Fruit fly (Drosophila melanogaster): Measurements from ENCODE around the gene GstD8.

Gene GstD8

DNA sequence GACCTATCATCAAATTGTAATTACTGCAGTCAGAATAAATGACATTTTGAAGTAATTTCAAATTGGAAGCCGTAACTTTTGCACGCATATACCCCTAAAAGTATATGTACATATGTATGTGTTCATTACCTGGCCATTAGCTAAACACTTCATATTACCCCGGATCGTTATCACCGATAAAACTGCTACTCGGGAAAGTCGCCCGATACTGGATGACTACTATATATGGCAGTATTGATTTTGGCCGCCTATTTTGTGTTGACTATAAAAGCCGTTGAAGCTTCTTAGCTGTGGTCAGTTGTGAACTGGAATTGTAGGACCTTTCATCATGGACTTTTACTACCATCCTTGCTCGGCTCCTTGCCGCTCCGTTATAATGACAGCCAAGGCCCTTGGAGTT lies at the start of gene GstD8:
Gene GstD8, plus strand, starts transcription at position 301 of the 400 bp plus-strand sequence.
- TF ChIP-seq kay (GFP tag; ENCODE audit: borderline replicate concordance) (no peak), cnc (optimal IDR thresholded peaks at IDR 0.05) (no peak), Hr96 (GFP tag; optimal IDR thresholded peaks at IDR 0.05) (no peak), toe (GFP tag; optimal IDR thresholded peaks at IDR 0.05) (no peak), CG7101 (tag; optimal IDR thresholded peaks at IDR 0.05) (no peak), pad (GFP tag; optimal IDR thresholded peaks at IDR 0.05) (no peak), cic (GFP tag; optimal IDR thresholded peaks at IDR 0.05) (no peak), Clk (GFP tag; optimal IDR thresholded peaks at IDR 0.05) (no peak), ovo (GFP tag; optimal IDR thresholded peaks at IDR 0.05) (no peak), CG11617 (GFP tag; optimal IDR thresholded peaks at IDR 0.05) (no peak), CG7045 (GFP tag; optimal IDR thresholded peaks at IDR 0.05) (no peak), CG33017 (tag; optimal IDR thresholded peaks at IDR 0.05) (no peak), bab1 (GFP tag; optimal IDR thresholded peaks at IDR 0.05) (no peak)

DNA sequence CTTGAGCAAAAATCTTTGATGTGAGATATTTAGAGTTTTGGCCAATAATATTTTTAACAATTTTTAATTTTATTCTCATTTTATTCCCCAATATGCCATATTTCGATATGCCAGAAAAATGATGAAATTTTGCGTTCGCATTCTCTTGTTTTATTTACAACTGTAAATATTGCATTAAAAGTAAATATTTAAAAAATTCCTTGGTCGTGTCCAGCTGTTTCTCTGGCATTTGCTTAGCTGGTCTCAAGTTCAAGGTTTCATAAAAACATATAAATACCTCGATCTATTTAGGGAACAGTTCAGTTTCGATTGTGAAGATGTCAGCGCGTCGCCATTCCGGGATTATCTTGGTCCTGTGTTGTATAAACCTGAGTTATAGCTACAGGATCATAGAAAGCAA lies 38.4 kb upstream of the GstD8 start, which contains the start of gene Sgsf:
Gene Sgsf, plus strand, starts transcription at position 301 of the 400 bp plus-strand sequence.
- no peak for TF ChIP-seq CG7101 (tag; optimal IDR thresholded peaks at IDR 0.05)
- TF ChIP-seq CG7045 (GFP tag; optimal IDR thresholded peaks at IDR 0.05) = no peak
- no peak for TF ChIP-seq Hr96 (GFP tag; optimal IDR thresholded peaks at IDR 0.05)

DNA sequence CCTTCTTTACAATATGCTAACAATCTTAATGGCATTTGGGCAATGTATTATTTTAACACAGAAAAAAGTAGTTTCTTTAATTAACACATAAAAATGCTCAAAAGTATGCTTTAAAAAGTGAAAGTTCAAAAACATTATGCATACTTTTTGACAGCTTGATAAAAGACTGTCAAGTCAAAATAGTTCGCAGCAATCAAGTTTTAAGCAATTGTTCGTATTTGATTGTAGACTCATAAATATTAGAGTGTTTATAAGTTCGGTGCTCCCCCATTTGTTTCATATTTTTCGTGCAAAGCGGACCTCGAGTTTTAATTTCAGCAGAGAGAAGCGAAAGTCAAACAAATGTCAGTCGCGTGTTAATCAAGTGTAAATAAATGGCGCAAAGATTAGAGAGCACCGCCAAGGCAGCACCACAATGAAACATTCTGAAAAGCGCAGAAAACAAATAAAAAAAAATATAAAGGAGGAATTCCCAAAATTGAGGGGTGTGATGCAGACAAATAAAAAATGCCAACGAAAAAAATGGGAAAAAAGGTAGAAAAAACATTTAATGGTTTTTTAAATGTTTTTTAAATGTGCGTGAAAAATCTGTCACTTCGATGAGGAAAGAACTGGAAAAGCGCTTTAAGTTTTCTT lies 34.8 kb upstream of the GstD8 start:
- TF ChIP-seq kay (GFP tag; ENCODE audit: borderline replicate concordance) (peak; percentile 54), toe (GFP tag; optimal IDR thresholded peaks at IDR 0.05) (no peak)

DNA sequence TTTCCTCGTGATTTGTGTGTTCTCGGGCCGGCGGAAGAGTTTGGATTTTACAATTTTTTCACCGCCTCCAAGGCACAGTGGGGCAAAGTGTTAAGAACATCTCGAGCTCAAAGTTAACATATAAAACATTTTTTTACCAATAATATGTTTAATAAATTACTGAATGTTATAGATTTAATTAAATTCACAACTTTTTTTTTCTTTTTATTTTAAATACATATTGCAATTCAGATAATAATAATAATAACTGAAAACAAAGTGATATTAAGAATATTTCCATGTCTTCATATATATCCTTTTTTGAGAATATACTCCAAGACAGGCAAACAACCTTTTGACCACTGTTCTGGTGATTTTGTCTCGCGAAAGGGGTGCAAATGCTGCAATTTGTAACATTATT lies 33.8 kb upstream of the GstD8 start:
- TF ChIP-seq CG11617 (GFP tag; optimal IDR thresholded peaks at IDR 0.05) = no peak
- TF ChIP-seq Clk (GFP tag; optimal IDR thresholded peaks at IDR 0.05) = no peak
- no peak for TF ChIP-seq pad (GFP tag; optimal IDR thresholded peaks at IDR 0.05)
- TF ChIP-seq bab1 (GFP tag; optimal IDR thresholded peaks at IDR 0.05) = no peak
- TF ChIP-seq CG33017 (tag; optimal IDR thresholded peaks at IDR 0.05) = no peak
- TF ChIP-seq CG12768 (GFP tag; optimal IDR thresholded peaks at IDR 0.05) = no peak
- no peak for TF ChIP-seq toe (GFP tag; optimal IDR thresholded peaks at IDR 0.05)
- no peak for TF ChIP-seq cnc (optimal IDR thresholded peaks at IDR 0.05)
- no peak for TF ChIP-seq Hr96 (GFP tag; optimal IDR thresholded peaks at IDR 0.05)
- TF ChIP-seq CG7101 (tag; optimal IDR thresholded peaks at IDR 0.05) = no peak
- TF ChIP-seq CG1620 (GFP tag; optimal IDR thresholded peaks at IDR 0.05) = no peak

DNA sequence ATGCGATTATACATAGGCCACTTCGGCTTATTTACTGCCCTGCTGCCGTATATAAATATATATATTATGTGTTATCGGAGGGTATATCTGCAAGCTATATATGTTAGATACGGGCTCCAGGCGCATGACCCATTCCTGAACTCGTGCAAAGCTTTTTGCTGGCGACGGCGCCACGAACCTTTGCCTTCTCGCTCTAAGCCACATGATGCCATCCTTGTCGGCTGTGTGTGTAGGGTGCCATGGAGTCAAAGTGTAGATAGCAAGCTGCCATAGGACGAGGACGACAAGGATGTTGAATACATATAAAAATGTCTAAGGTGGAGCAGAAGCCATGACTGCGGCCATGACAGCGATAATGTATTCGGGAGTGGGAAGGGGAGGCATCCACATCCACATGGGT lies 32.1 kb upstream of the GstD8 start:
- TF ChIP-seq CG11617 (GFP tag; optimal IDR thresholded peaks at IDR 0.05) = no peak
- TF ChIP-seq kay (GFP tag; ENCODE audit: borderline replicate concordance) = peak; percentile 45

DNA sequence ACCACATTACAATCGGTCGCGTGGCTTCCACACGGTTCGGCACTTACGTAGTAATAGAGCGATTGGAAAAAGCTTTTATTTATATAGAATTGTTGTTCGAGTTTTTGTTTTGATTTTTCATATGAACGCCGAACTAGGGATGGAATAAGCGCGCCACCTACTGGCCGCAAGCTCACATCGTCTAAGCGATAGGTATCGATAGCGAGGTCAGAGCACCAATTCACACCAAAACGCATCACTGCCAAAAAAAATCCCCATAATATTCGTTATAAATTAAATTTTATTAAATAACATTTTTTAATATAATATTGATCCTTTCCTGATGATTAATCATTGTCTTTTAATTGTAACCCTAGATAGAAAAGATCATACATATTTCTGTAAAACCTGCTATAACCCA lies 29.3 kb upstream of the GstD8 start, which contains the start of gene CG10038:
Gene CG10038, minus strand, starts transcription at position 148 of the 400 bp plus-strand sequence.
- TF ChIP-seq bab1 (GFP tag; optimal IDR thresholded peaks at IDR 0.05) = peak; percentile 39
- TF ChIP-seq pad (GFP tag; optimal IDR thresholded peaks at IDR 0.05) = no peak
- TF ChIP-seq toe (GFP tag; optimal IDR thresholded peaks at IDR 0.05) = peak; percentile 27
- TF ChIP-seq Clk (GFP tag; optimal IDR thresholded peaks at IDR 0.05) = no peak
- TF ChIP-seq cnc (optimal IDR thresholded peaks at IDR 0.05) = no peak
- peak; percentile 4 for TF ChIP-seq CG1620 (GFP tag; optimal IDR thresholded peaks at IDR 0.05)
- no peak for TF ChIP-seq ovo (GFP tag; optimal IDR thresholded peaks at IDR 0.05)

DNA sequence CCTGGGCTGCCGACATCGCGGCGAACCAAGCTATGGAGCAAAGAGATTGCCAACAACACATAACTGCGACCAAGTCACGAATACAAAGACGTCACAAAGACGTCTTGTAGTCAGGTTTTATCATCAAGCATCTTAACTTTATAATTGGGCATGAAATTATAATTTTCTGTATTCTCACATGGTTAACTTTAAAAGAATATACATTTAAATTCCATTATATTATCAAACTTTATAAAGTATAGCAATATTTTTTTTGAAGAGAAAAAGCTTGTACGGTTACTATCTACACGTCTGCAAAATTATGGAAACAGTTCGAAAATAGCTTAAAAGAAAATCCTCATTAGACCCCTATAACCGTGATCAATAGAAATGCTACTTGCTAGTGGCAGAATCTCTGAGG lies 27.8 kb upstream of the GstD8 start, which contains the start of gene CG10041:
Gene CG10041, minus strand, starts transcription at position 101 of the 400 bp plus-strand sequence.
- no peak for TF ChIP-seq CG12768 (GFP tag; optimal IDR thresholded peaks at IDR 0.05)
- no peak for TF ChIP-seq CG5204 (GFP tag; optimal IDR thresholded peaks at IDR 0.05)
- TF ChIP-seq cic (GFP tag; optimal IDR thresholded peaks at IDR 0.05) = no peak
- TF ChIP-seq ovo (GFP tag; optimal IDR thresholded peaks at IDR 0.05) = no peak
- TF ChIP-seq Hr96 (GFP tag; optimal IDR thresholded peaks at IDR 0.05) = no peak
- TF ChIP-seq Crg-1 (GFP tag; optimal IDR thresholded peaks at IDR 0.05) = no peak
- no peak for TF ChIP-seq CG11617 (GFP tag; optimal IDR thresholded peaks at IDR 0.05)
- no peak for TF ChIP-seq kay (GFP tag; ENCODE audit: borderline replicate concordance)
- no peak for TF ChIP-seq tj (GFP tag; optimal IDR thresholded peaks at IDR 0.05)
- no peak for TF ChIP-seq bab1 (GFP tag; optimal IDR thresholded peaks at IDR 0.05)
- TF ChIP-seq Clk (GFP tag; optimal IDR thresholded peaks at IDR 0.05) = no peak
- TF ChIP-seq Mnt (GFP tag; optimal IDR thresholded peaks at IDR 0.05) = no peak
- no peak for TF ChIP-seq pad (GFP tag; optimal IDR thresholded peaks at IDR 0.05)
- TF ChIP-seq CG33017 (tag; optimal IDR thresholded peaks at IDR 0.05) = no peak

DNA sequence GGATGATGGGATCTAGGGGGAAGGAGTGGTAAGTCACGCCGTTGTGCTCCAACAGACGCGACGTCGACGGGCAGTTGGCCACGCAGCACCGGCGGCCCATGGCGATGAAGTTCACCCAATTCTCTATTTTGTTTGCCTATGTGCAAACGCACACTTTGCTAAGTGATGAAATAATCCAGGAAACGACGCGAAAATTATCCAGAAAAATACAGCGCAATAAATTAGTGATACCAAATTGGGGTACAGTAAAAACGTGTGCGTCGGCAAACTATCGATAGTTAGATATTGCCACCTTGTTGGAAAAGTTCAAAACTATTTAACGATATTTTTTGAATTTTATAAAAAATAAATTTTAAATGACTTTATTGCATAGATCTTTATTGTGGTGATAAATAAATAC lies 23.8 kb upstream of the GstD8 start, which contains the start of gene MBD-R2:
Gene MBD-R2, minus strand, starts transcription at position 222 of the 400 bp plus-strand sequence.
- no peak for TF ChIP-seq tj (GFP tag; optimal IDR thresholded peaks at IDR 0.05)
- TF ChIP-seq CG11617 (GFP tag; optimal IDR thresholded peaks at IDR 0.05) = no peak
- TF ChIP-seq Mnt (GFP tag; optimal IDR thresholded peaks at IDR 0.05) = peak; percentile 31
- no peak for TF ChIP-seq pad (GFP tag; optimal IDR thresholded peaks at IDR 0.05)
- no peak for TF ChIP-seq CG7045 (GFP tag; optimal IDR thresholded peaks at IDR 0.05)
- no peak for TF ChIP-seq kay (GFP tag; ENCODE audit: borderline replicate concordance)
- no peak for TF ChIP-seq Hr96 (GFP tag; optimal IDR thresholded peaks at IDR 0.05)
- no peak for TF ChIP-seq CG33017 (tag; optimal IDR thresholded peaks at IDR 0.05)
- TF ChIP-seq CG1620 (GFP tag; optimal IDR thresholded peaks at IDR 0.05) = no peak
- no peak for TF ChIP-seq CG5204 (GFP tag; optimal IDR thresholded peaks at IDR 0.05)
- TF ChIP-seq cnc (optimal IDR thresholded peaks at IDR 0.05) = no peak
- TF ChIP-seq CG7101 (tag; optimal IDR thresholded peaks at IDR 0.05) = no peak
- peak; percentile 19 for TF ChIP-seq bab1 (GFP tag; optimal IDR thresholded peaks at IDR 0.05)
- no peak for TF ChIP-seq Crg-1 (GFP tag; optimal IDR thresholded peaks at IDR 0.05)
